Fruit fly (Drosophila melanogaster) whole organism, embryonic: Measurements from ENCODE around the gene CG34282.

ENCODE experiments used
- Ada2b ChIP-seq: fragments of 200-800 bp; sonication (Bioruptor generic); IDR thresholded peaks from 2 replicates; pipeline ENCODE4 v1.3.6; 2022; ENCODE audit warnings: missing biosample characterization, missing genetic modification characterization
- Aef1 ChIP-seq: fragments of 200-800 bp; sonication (Bioruptor generic); IDR thresholded peaks from 3 replicates; pipeline ENCODE4 v1.3.6; 2022; ENCODE audit warnings: missing biosample characterization, missing genetic modification characterization
- B-H1 ChIP-seq: fragments of 200-800 bp; sonication (Bioruptor generic); IDR thresholded peaks from 3 replicates; pipeline ENCODE4 v1.3.6; 2022; ENCODE audit warnings: missing biosample characterization, missing genetic modification characterization
- CG1024 ChIP-seq: fragments of 200-800 bp; sonication (Bioruptor generic); IDR thresholded peaks from 2 replicates; pipeline ENCODE4 v1.3.6; 2022; ENCODE audit warnings: missing biosample characterization, missing genetic modification characterization
- CG13775 ChIP-seq: fragments of 200-800 bp; sonication (Bioruptor generic); optimal IDR thresholded peaks from 3 replicates; lab custom pipeline; 2017; ENCODE audit warnings: missing biosample characterization, mild to moderate bottlenecking, missing genetic modification characterization
- CG15601 ChIP-seq: fragments of 200-800 bp; sonication (Bioruptor generic); optimal IDR thresholded peaks from 3 replicates; lab custom pipeline; 2019; ENCODE audit warnings: missing biosample characterization, mild to moderate bottlenecking, missing genetic modification characterization, moderate library complexity
- CG1647 ChIP-seq: fragments of 200-800 bp; sonication (Bioruptor generic); optimal IDR thresholded peaks from 3 replicates; lab custom pipeline; 2016; ENCODE audit warnings: missing biosample characterization, missing genetic modification characterization
- CG17568 ChIP-seq: fragments of 200-800 bp; sonication (Bioruptor generic); optimal IDR thresholded peaks from 2 replicates; lab custom pipeline; 2018; ENCODE audit warnings: missing biosample characterization, mild to moderate bottlenecking, missing genetic modification characterization, moderate library complexity
- CG1832 ChIP-seq: fragments of 200-800 bp; sonication (Bioruptor generic); optimal IDR thresholded peaks from 2 replicates; lab custom pipeline; 2017; ENCODE audit warnings: missing biosample characterization, mild to moderate bottlenecking, missing genetic modification characterization, inconsistent platforms
- CG2199 ChIP-seq: fragments of 200-800 bp; sonication (Bioruptor generic); IDR thresholded peaks from 3 replicates; pipeline ENCODE4 v1.3.6; 2022; ENCODE audit warnings: missing biosample characterization, missing genetic modification characterization
- CG2712 ChIP-seq: fragments of 200-800 bp; optimal IDR thresholded peaks from 3 replicates; lab custom pipeline; 2019; ENCODE audit warnings: missing biosample characterization, mild to moderate bottlenecking, missing genetic modification characterization, moderate library complexity
- CG2875 ChIP-seq: fragments of 200-800 bp; sonication (Bioruptor generic); optimal IDR thresholded peaks from 2 replicates; lab custom pipeline; 2017; ENCODE audit warnings: missing biosample characterization, mild to moderate bottlenecking, missing genetic modification characterization, missing genetic modification reagents
- CG2889 ChIP-seq: fragments of 200-800 bp; sonication (Bioruptor generic); IDR thresholded peaks from 3 replicates; pipeline ENCODE4 v1.3.6; 2022; ENCODE audit warnings: missing biosample characterization, missing genetic modification characterization
- CG32767 ChIP-seq: fragments of 200-800 bp; sonication (Bioruptor generic); IDR thresholded peaks from 2 replicates; pipeline ENCODE4 v1.3.6; 2022; ENCODE audit warnings: missing biosample characterization, missing genetic modification characterization
- CG34224 ChIP-seq: fragments of 200-800 bp; sonication (Bioruptor generic); IDR thresholded peaks from 3 replicates; pipeline ENCODE4 v1.3.6; 2022; ENCODE audit warnings: missing biosample characterization, missing genetic modification characterization; ENCODE audit not compliant: partially characterized antibody
- CG3838 ChIP-seq: fragments of 200-800 bp; sonication (Bioruptor generic); optimal IDR thresholded peaks from 3 replicates; lab custom pipeline; 2016; ENCODE audit warnings: missing biosample characterization, missing genetic modification characterization
- CG4730 ChIP-seq: fragments of 200-800 bp; sonication (Bioruptor generic); IDR thresholded peaks from 2 replicates; pipeline ENCODE4 v1.3.6; 2022; ENCODE audit warnings: missing biosample characterization, missing genetic modification characterization
- CG4854 ChIP-seq: fragments of 200-800 bp; sonication (Bioruptor generic); optimal IDR thresholded peaks from 2 replicates; lab custom pipeline; 2016; ENCODE audit warnings: missing biosample characterization, missing genetic modification characterization, inconsistent platforms
- CG7271 ChIP-seq: fragments of 200-800 bp; sonication (Bioruptor generic); optimal IDR thresholded peaks from 2 replicates; lab custom pipeline; 2018; ENCODE audit warnings: missing biosample characterization, mild to moderate bottlenecking, missing genetic modification characterization, moderate library complexity
- CG7786 ChIP-seq: fragments of 200-800 bp; sonication (Bioruptor generic); optimal IDR thresholded peaks from 2 replicates; lab custom pipeline; 2016; ENCODE audit warnings: missing biosample characterization, missing genetic modification characterization
- CG8944 ChIP-seq: fragments of 200-800 bp; sonication (Bioruptor generic); optimal IDR thresholded peaks from 3 replicates; lab custom pipeline; 2016; ENCODE audit warnings: missing biosample characterization, missing genetic modification characterization
- CkIIα-i1 ChIP-seq: fragments of 200-800 bp; sonication (Bioruptor generic); IDR thresholded peaks from 2 replicates; pipeline ENCODE4 v1.3.6; 2022; ENCODE audit warnings: missing biosample characterization, missing genetic modification characterization
- CoRest ChIP-seq: fragments of 200-800 bp; sonication (Bioruptor generic); optimal IDR thresholded peaks from 3 replicates; lab custom pipeline; 2018; ENCODE audit warnings: missing biosample characterization, mild to moderate bottlenecking, missing genetic modification characterization, moderate library complexity
- D ChIP-seq, 2 experiments: fragments of 200-800 bp in 1 of 2; fragments of >200 bp in 1 of 2; sonication (Bioruptor generic) in 1 of 2; optimal IDR thresholded peaks; 2 replicates in 1 of 2; 3 replicates in 1 of 2; lab custom pipeline; 2017; ENCODE audit warnings: mild to moderate bottlenecking in 1 of 2, missing biosample characterization in 1 of 2, missing genetic modification characterization in 1 of 2, missing genetic modification reagents in 1 of 2
- Jarid2 ChIP-seq: fragments of 200-800 bp; sonication (Bioruptor generic); optimal IDR thresholded peaks from 3 replicates; lab custom pipeline; 2017; ENCODE audit warnings: mild to moderate bottlenecking, missing biosample characterization, missing genetic modification reagents, missing genetic modification characterization
- MBD-R2 ChIP-seq: fragments of 200-800 bp; sonication (Bioruptor generic); IDR thresholded peaks from 2 replicates; pipeline ENCODE4 v1.3.6; 2022; ENCODE audit warnings: missing biosample characterization, missing genetic modification characterization
- Oaz ChIP-seq: fragments of 200-800 bp; sonication (Bioruptor generic); IDR thresholded peaks from 2 replicates; pipeline ENCODE4 v1.3.6; 2022; ENCODE audit warnings: missing biosample characterization, missing genetic modification characterization
- PHDP ChIP-seq: fragments of 200-800 bp; sonication (Bioruptor generic); optimal IDR thresholded peaks from 3 replicates; lab custom pipeline; 2018; ENCODE audit warnings: missing biosample characterization, mild to moderate bottlenecking, missing genetic modification characterization, moderate library complexity
- Pdp1 ChIP-seq, 2 experiments: fragments of 200-800 bp; sonication (Bioruptor generic); optimal IDR thresholded peaks; 3 replicates each; lab custom pipeline; 2016; ENCODE audit warnings: missing biosample characterization in 2 of 2, missing genetic modification characterization in 2 of 2, mild to moderate bottlenecking in 1 of 2, moderate library complexity in 1 of 2
- Sox100B ChIP-seq: fragments of 200-800 bp; sonication (Bioruptor generic); optimal IDR thresholded peaks from 3 replicates; lab custom pipeline; 2018; ENCODE audit warnings: missing biosample characterization, mild to moderate bottlenecking, missing genetic modification characterization
- Xrp1 ChIP-seq: fragments of 200-800 bp; sonication (Bioruptor generic); IDR thresholded peaks from 2 replicates; pipeline ENCODE4 v1.3.6; 2022; ENCODE audit warnings: missing biosample characterization, missing genetic modification characterization
- ash1 ChIP-seq: fragments of 200-800 bp; sonication (Bioruptor generic); optimal IDR thresholded peaks from 2 replicates; lab custom pipeline; 2018; ENCODE audit warnings: missing biosample characterization, mild to moderate bottlenecking, missing genetic modification characterization
- ato ChIP-seq: fragments of 200-800 bp; sonication (Bioruptor generic); IDR thresholded peaks from 2 replicates; pipeline ENCODE4 v1.3.6; 2022; ENCODE audit warnings: missing biosample characterization, missing genetic modification characterization; ENCODE audit not compliant: partially characterized antibody
- bcd ChIP-seq: fragments of 200-800 bp; sonication (Bioruptor generic); optimal IDR thresholded peaks from 2 replicates; lab custom pipeline; 2017; ENCODE audit warnings: missing biosample characterization, mild to moderate bottlenecking, missing genetic modification characterization
- btn ChIP-seq: fragments of 200-800 bp; sonication (Bioruptor generic); optimal IDR thresholded peaks from 2 replicates; lab custom pipeline; 2016; ENCODE audit warnings: missing biosample characterization, missing genetic modification characterization
- cad ChIP-seq: fragments of >200 bp; optimal IDR thresholded peaks from 2 replicates; lab custom pipeline; 2017; ENCODE audit warnings: missing biosample characterization, missing genetic modification characterization
- caup ChIP-seq: fragments of 200-800 bp; sonication (Bioruptor generic); optimal IDR thresholded peaks from 3 replicates; lab custom pipeline; 2017; ENCODE audit warnings: missing biosample characterization, mild to moderate bottlenecking, missing genetic modification characterization, moderate library complexity; ENCODE audit not compliant: severe bottlenecking
- cg ChIP-seq: fragments of 200-800 bp; sonication (Bioruptor generic); optimal IDR thresholded peaks from 3 replicates; lab custom pipeline; 2019; ENCODE audit warnings: missing biosample characterization, mild to moderate bottlenecking, missing genetic modification characterization, moderate library complexity
- disco-r ChIP-seq: fragments of 200-800 bp; sonication (Bioruptor generic); optimal IDR thresholded peaks from 2 replicates; lab custom pipeline; 2016; ENCODE audit warnings: missing biosample characterization, missing genetic modification characterization
- ewg ChIP-seq: fragments of 200-800 bp; sonication (Bioruptor generic); optimal IDR thresholded peaks from 3 replicates; lab custom pipeline; 2017; ENCODE audit warnings: mild to moderate bottlenecking, missing biosample characterization, missing genetic modification reagents, missing genetic modification characterization
- ftz-f1 ChIP-seq: fragments of 200-800 bp; sonication (Bioruptor generic); optimal IDR thresholded peaks from 2 replicates; lab custom pipeline; 2016; ENCODE audit warnings: missing biosample characterization, missing genetic modification characterization
- ham ChIP-seq: fragments of 200-800 bp; sonication (Bioruptor generic); IDR thresholded peaks from 2 replicates; pipeline ENCODE4 v1.3.6; 2022; ENCODE audit warnings: missing biosample characterization, missing genetic modification characterization
- lilli ChIP-seq: fragments of 200-800 bp; sonication (Bioruptor generic); optimal IDR thresholded peaks from 3 replicates; lab custom pipeline; 2016; ENCODE audit warnings: missing biosample characterization, missing genetic modification characterization
- lov ChIP-seq, 2 experiments: fragments of 200-800 bp in 1 of 2; fragments of >200 bp in 1 of 2; sonication (Bioruptor generic) in 1 of 2; IDR thresholded peaks in 1 of 2; optimal IDR thresholded peaks in 1 of 2; 2 replicates in 1 of 2; 3 replicates in 1 of 2; pipeline versions ENCODE4 v1.3.6 to Lab custom; 2017 to 2022; ENCODE audit warnings: missing biosample characterization in 1 of 2, missing genetic modification characterization in 1 of 2
- mirr ChIP-seq: fragments of 200-800 bp; sonication (Bioruptor generic); optimal IDR thresholded peaks from 3 replicates; lab custom pipeline; 2018; ENCODE audit warnings: missing biosample characterization, mild to moderate bottlenecking, missing genetic modification characterization
- mld ChIP-seq: fragments of 200-800 bp; sonication (Bioruptor generic); IDR thresholded peaks from 3 replicates; pipeline ENCODE4 v1.3.6; 2022; ENCODE audit warnings: missing biosample characterization, missing genetic modification characterization; ENCODE audit not compliant: partially characterized antibody
- sisA ChIP-seq: fragments of 200-800 bp; sonication (Bioruptor generic); IDR thresholded peaks from 2 replicates; pipeline ENCODE4 v1.3.6; 2022; ENCODE audit warnings: missing biosample characterization, missing genetic modification characterization
- stc ChIP-seq: fragments of 200-800 bp; sonication (Bioruptor generic); IDR thresholded peaks from 2 replicates; pipeline ENCODE4 v1.3.6; 2022; ENCODE audit warnings: missing biosample characterization, missing genetic modification characterization
- ttk ChIP-seq: fragments of 200-800 bp; sonication (Bioruptor generic); IDR thresholded peaks from 2 replicates; pipeline ENCODE4 v2.1.2; 2022; ENCODE audit warnings: missing biosample characterization, missing genetic modification characterization

The CG34282 gene

DNA sequence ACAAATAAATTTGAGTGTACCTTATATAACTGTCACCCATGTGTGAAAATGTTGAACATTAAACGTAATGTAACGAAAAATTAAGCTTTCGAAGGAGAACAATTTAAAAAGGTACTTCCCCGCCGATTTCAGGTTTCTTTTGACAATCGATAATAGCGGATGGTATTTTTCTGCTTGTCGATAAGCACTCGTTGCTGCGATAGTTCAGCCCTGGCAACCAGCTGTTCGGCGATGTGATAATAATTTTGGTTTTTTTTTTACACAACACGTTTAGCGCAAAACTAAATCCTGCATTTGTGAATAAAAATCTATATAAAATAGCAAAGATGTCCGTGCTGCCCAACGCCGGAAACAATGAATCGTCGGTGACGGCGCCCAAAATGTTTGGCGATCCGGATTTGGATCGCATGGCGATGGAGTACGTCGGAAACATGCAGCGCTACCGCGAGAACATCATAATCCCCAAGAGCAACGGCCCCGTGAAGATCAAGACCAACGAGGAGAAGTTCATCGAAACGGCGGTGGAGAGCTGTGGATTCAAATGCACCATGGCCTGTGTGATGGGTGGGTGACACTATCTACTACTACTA is 27.3 kb upstream of the CG34282 start, which contains the start of gene CG31229 (continued):
- TF ChIP-seq stc (GFP tag; lab: Robert Waterston, UW) = no peak
- no peak for TF ChIP-seq disco-r
- 0 out of 3 replicates have a peak, but pooled peaks have one; percentile 39 for TF ChIP-seq mld
- no peak for TF ChIP-seq caup
- TF ChIP-seq CG2875 = no peak
- no peak for TF ChIP-seq cg (GFP tag; lab: Kevin White, UChicago)
- no peak for TF ChIP-seq CG32767 (GFP tag; lab: Robert Waterston, UW)
- no peak for TF ChIP-seq CG1024 (GFP tag; lab: Robert Waterston, UW)
- TF ChIP-seq CG4854 (GFP tag; lab: Kevin White, UChicago) = no peak
- TF ChIP-seq cad (GFP tag; lab: Kevin White, UChicago) = no peak
- no peak for TF ChIP-seq Oaz (GFP tag; lab: Robert Waterston, UW)
- TF ChIP-seq CG7786 = no peak
- TF ChIP-seq CG3838 (GFP tag; lab: Kevin White, UChicago) = no peak
- no peak for TF ChIP-seq ham (GFP tag; lab: Robert Waterston, UW)
- no peak for TF ChIP-seq ato
- no peak for TF ChIP-seq D (optimal IDR thresholded peaks at IDR 0.05; lab: Kevin White, UChicago)
- TF ChIP-seq D (GFP tag; optimal IDR thresholded peaks at IDR 0.05; lab: Kevin White, UChicago) = no peak
- TF ChIP-seq PHDP (tag; lab: Kevin White, UChicago) = no peak
- no peak for TF ChIP-seq CkIIα-i1 (GFP tag; lab: Robert Waterston, UW)
- no peak for TF ChIP-seq bcd (GFP tag; lab: Kevin White, UChicago)
- TF ChIP-seq CoRest = peak; percentile 5
- TF ChIP-seq CG17568 = no peak
- TF ChIP-seq ash1 (GFP tag; lab: Kevin White, UChicago) = no peak
- TF ChIP-seq Aef1 (GFP tag; lab: Robert Waterston, UW) = no peak
- TF ChIP-seq Pdp1 (GFP tag; optimal IDR thresholded peaks at IDR 0.05; lab: Kevin White, UChicago) = peak in 1 of 2 experiments; percentile 97
- TF ChIP-seq CG15601 (tag; lab: Kevin White, UChicago) = no peak
- TF ChIP-seq Ada2b = no peak
- no peak for TF ChIP-seq ttk (GFP tag; lab: Robert Waterston, UW)
- no peak for TF ChIP-seq CG8944 (GFP tag; lab: Kevin White, UChicago)
- TF ChIP-seq CG1647 (GFP tag; lab: Kevin White, UChicago) = no peak
- peak; percentile 57 for TF ChIP-seq CG34224 (GFP tag; lab: Robert Waterston, UW)
- no peak for TF ChIP-seq btn (GFP tag; lab: Kevin White, UChicago)
- no peak for TF ChIP-seq CG2199
- TF ChIP-seq ewg (GFP tag; lab: Kevin White, UChicago) = no peak
- TF ChIP-seq sisA (GFP tag; lab: Robert Waterston, UW) = no peak
- no peak for TF ChIP-seq CG13775 (GFP tag; lab: Kevin White, UChicago)
- TF ChIP-seq CG4730 (GFP tag; lab: Robert Waterston, UW) = no peak
- no peak for TF ChIP-seq lov (optimal IDR thresholded peaks at IDR 0.05; lab: Kevin White, UChicago)
- TF ChIP-seq lov (GFP tag; IDR thresholded peaks at IDR 0.05; lab: Robert Waterston, UW) = no peak
- no peak for TF ChIP-seq CG7271 (tag; lab: Kevin White, UChicago)
- TF ChIP-seq CG1832 (GFP tag; lab: Kevin White, UChicago) = no peak
- TF ChIP-seq Xrp1 (GFP tag; lab: Robert Waterston, UW) = no peak
- TF ChIP-seq CG2889 (GFP tag; lab: Robert Waterston, UW) = no peak
- TF ChIP-seq Jarid2 (GFP tag; lab: Kevin White, UChicago) = no peak
- TF ChIP-seq ftz-f1 (GFP tag; lab: Kevin White, UChicago) = no peak
- no peak for TF ChIP-seq mirr (GFP tag; lab: Kevin White, UChicago)
- TF ChIP-seq Sox100B (GFP tag; lab: Kevin White, UChicago) = no peak
- no peak for TF ChIP-seq CG2712 (tag; lab: Kevin White, UChicago)
- TF ChIP-seq lilli = no peak
- no peak for TF ChIP-seq B-H1 (GFP tag; lab: Robert Waterston, UW)
- peak; percentile 90 for TF ChIP-seq MBD-R2 (GFP tag; lab: Robert Waterston, UW)
